Worm (Caenorhabditis elegans): Measurements from ENCODE around the gene R08D7.4.

Gene R08D7.4

DNA sequence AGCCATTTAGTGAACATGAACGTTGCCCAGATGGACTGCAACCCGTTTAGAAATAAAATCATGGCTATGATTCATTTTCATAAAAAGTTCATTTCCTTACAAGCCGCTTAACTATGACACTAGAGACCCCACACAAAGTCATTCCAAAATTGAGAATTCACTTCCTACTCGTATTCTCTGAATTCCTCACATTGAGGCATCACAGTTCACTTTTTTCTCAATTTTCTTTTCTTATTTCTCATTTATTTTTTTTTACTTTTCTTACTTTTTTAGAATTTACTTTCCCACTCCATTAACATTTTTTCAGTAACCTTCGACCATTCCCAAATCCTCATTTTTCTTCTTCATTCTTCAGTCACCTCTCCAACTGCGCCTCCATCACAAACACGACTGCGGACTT is 27.3 kb upstream of the R08D7.4 start, which contains the start of gene dhrr-1:
Gene dhrr-1 (plus strand): TSS at position 301 of the 400 bp plus-strand sequence.
- no peak for TF ChIP-seq sma-3 (GFP tag; optimal IDR thresholded peaks at IDR 0.05)
- TF ChIP-seq Y55F3AM.14 (GFP tag; optimal IDR thresholded peaks at IDR 0.05), result no peak
- TF ChIP-seq alr-1 (tag; optimal IDR thresholded peaks at IDR 0.05), result no peak

- TF ChIP-seq F13H6.1 (tag; optimal IDR thresholded peaks at IDR 0.05) (no peak), alr-1 (tag; optimal IDR thresholded peaks at IDR 0.05) (no peak), lin-13 (GFP tag; optimal IDR thresholded peaks at IDR 0.05) (no peak), nhr-25 (tag; optimal IDR thresholded peaks at IDR 0.05) (no peak), dmd-4 (tag; optimal IDR thresholded peaks at IDR 0.05) (no peak), ztf-11 (tag; optimal IDR thresholded peaks at IDR 0.05) (no peak), nhr-6 (tag; optimal IDR thresholded peaks at IDR 0.05) (no peak), snpc-4 (tag; optimal IDR thresholded peaks at IDR 0.05) (no peak), nhr-21 (tag; optimal IDR thresholded peaks at IDR 0.05) (no peak), mab-5 (tag; optimal IDR thresholded peaks at IDR 0.05) (no peak), fos-1 (tag; optimal IDR thresholded peaks at IDR 0.05) (no peak), egl-27 (tag; optimal IDR thresholded peaks at IDR 0.05) (no peak)
Observed at ce11 chrIII:8946285-8946684, 25.4 kb upstream of the R08D7.4 start.

- no peak for TF ChIP-seq lin-11 (tag; optimal IDR thresholded peaks at IDR 0.05)
- no peak for TF ChIP-seq unc-55 (GFP tag; optimal IDR thresholded peaks at IDR 0.05)
- no peak for TF ChIP-seq ztf-1 (GFP tag; conservative IDR thresholded peaks at IDR 0.05)
- no peak for TF ChIP-seq sma-3 (GFP tag; optimal IDR thresholded peaks at IDR 0.05)
- no peak for TF ChIP-seq alr-1 (tag; optimal IDR thresholded peaks at IDR 0.05)
Observed at ce11 chrIII:8949147-8949546, 22.5 kb upstream of the R08D7.4 start.

DNA sequence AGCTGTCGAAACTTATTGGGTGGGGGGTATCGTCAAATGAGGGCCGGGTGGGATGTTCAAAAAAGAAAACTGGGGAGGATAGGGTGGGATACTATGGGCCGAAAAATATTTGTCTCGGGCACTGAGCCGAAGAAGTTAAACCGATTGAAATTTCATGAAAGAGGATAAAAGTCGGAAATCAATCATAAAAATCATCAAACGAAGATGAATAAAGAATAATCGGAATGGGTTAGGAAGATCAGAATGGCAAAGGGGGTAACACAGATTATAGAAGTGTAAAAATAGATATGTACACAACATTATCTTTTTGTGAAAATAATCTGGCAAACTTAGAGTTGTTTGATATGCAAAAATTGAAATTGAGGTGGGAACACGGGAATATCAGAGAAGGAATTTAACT is 16.2 kb upstream of the R08D7.4 start:
- no peak for TF ChIP-seq ztf-1 (GFP tag; conservative IDR thresholded peaks at IDR 0.05)
- TF ChIP-seq ztf-11 (tag; optimal IDR thresholded peaks at IDR 0.05), result no peak
- no peak for TF ChIP-seq ztf-4 (tag; optimal IDR thresholded peaks at IDR 0.05)
- no peak for TF ChIP-seq C34F6.9 (tag; optimal IDR thresholded peaks at IDR 0.05)

ce11 chrIII:8956146-8956646 is 15.5 kb upstream of the R08D7.4 start, which contains the start of the genes ZK643.5 and ZK643.2:
Gene ZK643.5, minus strand, starts transcription at chrIII:8956196.
Gene ZK643.2, plus strand, starts transcription at chrIII:8956540.
- TF ChIP-seq snpc-4 (tag; optimal IDR thresholded peaks at IDR 0.05) (peak; percentile 33), ztf-11 (tag; optimal IDR thresholded peaks at IDR 0.05) (no peak), lsy-2 (tag; optimal IDR thresholded peaks at IDR 0.05) (peak; percentile 81 to 97), nhr-6 (tag; optimal IDR thresholded peaks at IDR 0.05) (peak; percentile 30), lin-13 (GFP tag; optimal IDR thresholded peaks at IDR 0.05) (peak; percentile 59), mab-5 (tag; optimal IDR thresholded peaks at IDR 0.05) (peak; percentile 52), R02D3.7 (tag; optimal IDR thresholded peaks at IDR 0.05) (no peak), sma-9 (GFP tag; optimal IDR thresholded peaks at IDR 0.05) (peak; percentile 75), sma-9 (tag; optimal IDR thresholded peaks at IDR 0.05) (no peak), unc-55 (GFP tag; optimal IDR thresholded peaks at IDR 0.05) (peak; percentile 89), nhr-21 (tag; optimal IDR thresholded peaks at IDR 0.05) (peak; percentile 35), F13H6.1 (tag; optimal IDR thresholded peaks at IDR 0.05) (peak; percentile 65), sma-3 (GFP tag; optimal IDR thresholded peaks at IDR 0.05) (peak; percentile 53), crh-2 (tag; optimal IDR thresholded peaks at IDR 0.05) (peak; percentile 73), nhr-129 (tag; optimal IDR thresholded peaks at IDR 0.05) (no peak), egl-27 (tag; optimal IDR thresholded peaks at IDR 0.05) (no peak), fos-1 (tag; optimal IDR thresholded peaks at IDR 0.05) (no peak), sem-4 (tag; optimal IDR thresholded peaks at IDR 0.05) (peak; percentile 50), C34F6.9 (tag; optimal IDR thresholded peaks at IDR 0.05) (peak; percentile 79), elt-1 (tag; optimal IDR thresholded peaks at IDR 0.05) (no peak), peb-1 (tag; optimal IDR thresholded peaks at IDR 0.05) (no peak), alr-1 (tag; optimal IDR thresholded peaks at IDR 0.05) (no peak), gmeb-1 (tag; optimal IDR thresholded peaks at IDR 0.05) (peak; percentile 72), lin-11 (tag; optimal IDR thresholded peaks at IDR 0.05) (peak; percentile 7), zag-1 (tag; optimal IDR thresholded peaks at IDR 0.05) (peak; percentile 4), lin-39 (tag; optimal IDR thresholded peaks at IDR 0.05) (no peak), ama-1 (optimal IDR thresholded peaks at IDR 0.05) (no peak), unc-62 (GFP tag; optimal IDR thresholded peaks at IDR 0.05) (no peak)
